Fruit fly (Drosophila melanogaster) whole organism, wandering third instar larva: ENCODE results near the gene CG43658.

Source experiments
- Abd-B ChIP-seq: fragments of >200 bp; optimal IDR thresholded peaks from 2 replicates; lab custom pipeline; 2017; ENCODE audit warnings: missing biosample characterization, missing genetic modification characterization
- CG32264 ChIP-seq: fragments of 200-800 bp; sonication (Bioruptor generic); optimal IDR thresholded peaks from 2 replicates; lab custom pipeline; 2016; ENCODE audit warnings: missing biosample characterization, missing genetic modification characterization
- CG9705 ChIP-seq: fragments of 200-800 bp; sonication (Bioruptor generic); optimal IDR thresholded peaks from 2 replicates; lab custom pipeline; 2018; ENCODE audit warnings: missing biosample characterization, mild to moderate bottlenecking, missing genetic modification characterization
- CrebA ChIP-seq: fragments of 200-800 bp; sonication (Bioruptor generic); optimal IDR thresholded peaks from 2 replicates; lab custom pipeline; 2016; ENCODE audit warnings: missing biosample characterization, mild to moderate bottlenecking, missing genetic modification characterization, borderline replicate concordance
- Dfd ChIP-seq: fragments of >200 bp; optimal IDR thresholded peaks from 2 replicates; lab custom pipeline; 2017; ENCODE audit warnings: missing biosample characterization, missing genetic modification characterization
- Dif ChIP-seq: fragments of 200-275, 200-300 bp; sonication (Bioruptor generic); optimal IDR thresholded peaks from 2 replicates; lab custom pipeline; 2018; ENCODE audit warnings: missing biosample characterization, missing genetic modification characterization; ENCODE audit not compliant: partially characterized antibody
- GATAd ChIP-seq: sonication (Bioruptor generic); optimal IDR thresholded peaks from 2 replicates; lab custom pipeline; 2016; ENCODE audit warnings: missing biosample characterization, missing genetic modification characterization
- HLH106 ChIP-seq: fragments of 200-800 bp; optimal IDR thresholded peaks from 3 replicates; lab custom pipeline; 2019; ENCODE audit warnings: missing biosample characterization, mild to moderate bottlenecking, missing genetic modification characterization, moderate library complexity
- Hnf4 ChIP-seq: fragments of 200-800 bp; sonication (Bioruptor generic); optimal IDR thresholded peaks from 2 replicates; lab custom pipeline; 2016; ENCODE audit warnings: missing biosample characterization, mild to moderate bottlenecking, missing genetic modification characterization
- Hr78 ChIP-seq: fragments of >200 bp; optimal IDR thresholded peaks from 2 replicates; lab custom pipeline; 2017; ENCODE audit warnings: missing biosample characterization, missing genetic modification characterization
- Hr83 ChIP-seq: fragments of 200-300 bp; sonication (Bioruptor generic); optimal IDR thresholded peaks from 2 replicates; lab custom pipeline; 2016; ENCODE audit warnings: missing biosample characterization, mild to moderate bottlenecking, missing genetic modification characterization, moderate library complexity; ENCODE audit not compliant: poor library complexity, severe bottlenecking
- Jra ChIP-seq: sonication (Bioruptor generic); optimal IDR thresholded peaks from 2 replicates; lab custom pipeline; 2016; ENCODE audit warnings: missing biosample characterization, missing genetic modification characterization
- Mio ChIP-seq: sonication (Bioruptor generic); optimal IDR thresholded peaks from 2 replicates; lab custom pipeline; 2016; ENCODE audit warnings: missing biosample characterization, missing genetic modification characterization
- Myc ChIP-seq: fragments of >200 bp; optimal IDR thresholded peaks from 2 replicates; lab custom pipeline; 2017
- N ChIP-seq: fragments of >200 bp; optimal IDR thresholded peaks from 2 replicates; lab custom pipeline; 2018; ENCODE audit warnings: missing biosample characterization, missing external identifiers, missing genetic modification characterization
- OdsH ChIP-seq: fragments of 200-800 bp; sonication (Bioruptor generic); optimal IDR thresholded peaks from 2 replicates; lab custom pipeline; 2016; ENCODE audit warnings: missing biosample characterization, mild to moderate bottlenecking, missing genetic modification characterization
- Rel ChIP-seq, 2 experiments: fragments of 200-800 bp; sonication (Bioruptor generic) in 1 of 2; optimal IDR thresholded peaks; 2 replicates in 1 of 2; 3 replicates in 1 of 2; lab custom pipeline; 2016 to 2019; ENCODE audit warnings: mild to moderate bottlenecking in 2 of 2, missing biosample characterization in 2 of 2, missing genetic modification characterization in 2 of 2, moderate library complexity in 1 of 2
- Sp1 ChIP-seq: fragments of 200-800 bp; sonication (Bioruptor generic); optimal IDR thresholded peaks from 3 replicates; lab custom pipeline; 2019; ENCODE audit warnings: missing biosample characterization, mild to moderate bottlenecking, missing genetic modification characterization, moderate library complexity
- Vsx2 ChIP-seq: fragments of 200-300, 225-300 bp; sonication (Bioruptor generic); optimal IDR thresholded peaks from 2 replicates; lab custom pipeline; 2018; ENCODE audit warnings: missing biosample characterization, missing genetic modification characterization; ENCODE audit not compliant: partially characterized antibody
- br ChIP-seq: fragments of 200-800 bp; sonication (Bioruptor generic); optimal IDR thresholded peaks from 2 replicates; lab custom pipeline; 2016; ENCODE audit warnings: missing biosample characterization, missing genetic modification characterization
- brk ChIP-seq: fragments of 200-800 bp; sonication (Bioruptor generic); optimal IDR thresholded peaks from 2 replicates; lab custom pipeline; 2016; ENCODE audit warnings: missing biosample characterization, mild to moderate bottlenecking, missing genetic modification characterization
- dl ChIP-seq, 2 experiments: fragments of 175-275, 200-275 bp in 1 of 2; fragments of 200-275 bp in 1 of 2; sonication (Bioruptor generic); optimal IDR thresholded peaks; lab custom pipeline; 2018; ENCODE audit warnings: mild to moderate bottlenecking in 2 of 2, missing biosample characterization in 2 of 2, missing genetic modification characterization in 2 of 2, moderate library complexity in 2 of 2; ENCODE audit not compliant: partially characterized antibody in 2 of 2, insufficient read depth in 1 of 2
- dmrt93B ChIP-seq: fragments of 200-800 bp; sonication (Bioruptor generic); optimal IDR thresholded peaks from 2 replicates; lab custom pipeline; 2018; ENCODE audit warnings: missing biosample characterization, mild to moderate bottlenecking, missing genetic modification characterization
- dsf ChIP-seq: sonication (Bioruptor generic); optimal IDR thresholded peaks from 2 replicates; lab custom pipeline; 2016; ENCODE audit warnings: missing biosample characterization, missing genetic modification characterization, borderline replicate concordance
- ey ChIP-seq: fragments of 200-800 bp; sonication (Bioruptor generic); optimal IDR thresholded peaks from 2 replicates; lab custom pipeline; 2016; ENCODE audit warnings: missing biosample characterization, missing genetic modification characterization
- foxo ChIP-seq, 2 experiments: fragments of 200-800 bp; sonication (Bioruptor generic); optimal IDR thresholded peaks; 2 replicates in 1 of 2; 3 replicates in 1 of 2; lab custom pipeline; 2016 to 2017; ENCODE audit warnings: missing biosample characterization in 2 of 2, missing genetic modification characterization in 2 of 2
- fru ChIP-seq: fragments of 200-800 bp; sonication (Bioruptor generic); optimal IDR thresholded peaks from 3 replicates; lab custom pipeline; 2016; ENCODE audit warnings: missing biosample characterization, mild to moderate bottlenecking, missing genetic modification characterization
- h ChIP-seq: fragments of 200-800 bp; sonication (Bioruptor generic); optimal IDR thresholded peaks from 3 replicates; lab custom pipeline; 2016; ENCODE audit warnings: missing biosample characterization, mild to moderate bottlenecking, missing genetic modification characterization
- jim ChIP-seq: fragments of 175-275, 200-325 bp; sonication (Bioruptor generic); optimal IDR thresholded peaks from 2 replicates; lab custom pipeline; 2016; ENCODE audit warnings: missing biosample characterization, mild to moderate bottlenecking, missing genetic modification characterization
- lola ChIP-seq: fragments of >200 bp; optimal IDR thresholded peaks from 2 replicates; lab custom pipeline; 2017; ENCODE audit warnings: missing biosample characterization, missing genetic modification characterization
- pan ChIP-seq: fragments of >200 bp; optimal IDR thresholded peaks from 2 replicates; lab custom pipeline; 2017
- psq ChIP-seq: fragments of 200-800 bp; sonication (Bioruptor generic); optimal IDR thresholded peaks from 3 replicates; lab custom pipeline; 2017; ENCODE audit warnings: missing biosample characterization, mild to moderate bottlenecking, missing genetic modification characterization, moderate library complexity
- rgr ChIP-seq: fragments of 200-800 bp; sonication (Bioruptor generic); optimal IDR thresholded peaks from 3 replicates; lab custom pipeline; 2016; ENCODE audit warnings: missing biosample characterization, mild to moderate bottlenecking, missing genetic modification characterization
- sage ChIP-seq: fragments of 200-800 bp; sonication (Bioruptor generic); optimal IDR thresholded peaks from 2 replicates; lab custom pipeline; 2016; ENCODE audit warnings: missing biosample characterization, mild to moderate bottlenecking, missing genetic modification characterization
- sv ChIP-seq: fragments of 200-800 bp; sonication (Bioruptor generic); optimal IDR thresholded peaks from 3 replicates; lab custom pipeline; 2016; ENCODE audit warnings: missing biosample characterization, missing genetic modification characterization
- tai ChIP-seq: sonication (Bioruptor generic); optimal IDR thresholded peaks from 2 replicates; lab custom pipeline; 2016; ENCODE audit warnings: missing biosample characterization, missing genetic modification characterization
- usp ChIP-seq: fragments of >200 bp; optimal IDR thresholded peaks from 2 replicates; lab custom pipeline; 2017; ENCODE audit warnings: missing biosample characterization, missing genetic modification characterization
- woc ChIP-seq: sonication (Bioruptor generic); optimal IDR thresholded peaks from 2 replicates; lab custom pipeline; 2016; ENCODE audit warnings: missing biosample characterization, mild to moderate bottlenecking, missing genetic modification characterization

The CG43658 gene

dm6 chrX:17561943-17562313, 948 bp upstream of the CG43658 start (continued):
- TF ChIP-seq Dif (GFP tag; lab: Kevin White, UChicago) (no peak), Myc (no peak), CG9705 (GFP tag; lab: Kevin White, UChicago) (peak; percentile 95), dl (GFP tag; optimal IDR thresholded peaks at IDR 0.05; lab: Kevin White, UChicago; ENCODE audit: insufficient read depth in 1 of 2, partially characterized antibody in 2 of 2) (no peak), usp (GFP tag; lab: Kevin White, UChicago) (no peak), br (GFP tag; lab: Kevin White, UChicago) (peak; percentile 90), brk (peak; percentile 9), woc (GFP tag; lab: Kevin White, UChicago) (peak; percentile 94), Vsx2 (GFP tag; lab: Kevin White, UChicago) (no peak), fru (GFP tag; lab: Kevin White, UChicago) (peak; percentile 97), N (no peak)

dm6 chrX:17558708-17559107, 2.3 kb downstream of the CG43658 start:
- TF ChIP-seq Myc (no peak), tai (no peak), h (GFP tag; lab: Kevin White, UChicago) (peak; percentile 3), foxo (GFP tag; optimal IDR thresholded peaks at IDR 0.05; lab: Kevin White, UChicago) (peak in 1 of 2 experiments; percentile 16), Vsx2 (GFP tag; lab: Kevin White, UChicago) (no peak), rgr (peak; percentile 5), CrebA (GFP tag; lab: Kevin White, UChicago) (no peak), jim (GFP tag; lab: Kevin White, UChicago) (no peak), dsf (GFP tag; lab: Kevin White, UChicago) (no peak), fru (GFP tag; lab: Kevin White, UChicago) (peak; percentile 5), dl (GFP tag; optimal IDR thresholded peaks at IDR 0.05; lab: Kevin White, UChicago; ENCODE audit: insufficient read depth in 1 of 2, partially characterized antibody in 2 of 2) (no peak), lola (no peak)
- TF ChIP-seq, all 38 proteins: peak for 4

DNA sequence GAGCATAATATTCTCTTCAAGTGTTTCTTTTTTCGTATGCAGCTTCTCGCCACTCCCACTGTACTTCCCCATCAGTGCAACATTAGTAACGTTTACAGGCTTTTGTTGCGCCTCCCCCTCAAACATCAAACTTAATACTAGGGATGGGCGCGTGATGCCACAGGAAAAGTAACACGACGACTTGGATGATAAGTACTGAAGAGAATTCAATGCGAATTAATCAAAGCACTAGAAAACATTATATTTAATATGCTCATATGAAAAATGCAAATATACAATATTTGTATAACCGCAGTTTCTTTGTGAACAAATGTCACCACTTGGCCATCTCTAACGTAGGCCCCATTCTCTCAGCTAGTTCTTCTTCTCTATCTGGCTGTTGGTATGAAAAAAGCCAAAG, 5.8 kb downstream of the CG43658 start:
- TF ChIP-seq psq (GFP tag; lab: Kevin White, UChicago) (no peak), Jra (GFP tag; lab: Kevin White, UChicago) (no peak)
- TF ChIP-seq, all 38 proteins: peak for 0

dm6 chrX:17550957-17551356, 10.0 kb downstream of the CG43658 start:
- no peak for TF ChIP-seq woc (GFP tag; lab: Kevin White, UChicago)
- TF ChIP-seq Dif (GFP tag; lab: Kevin White, UChicago): no peak
- peak; percentile 65 for TF ChIP-seq brk
- TF ChIP-seq dmrt93B (GFP tag; lab: Kevin White, UChicago): peak; percentile 43
- TF ChIP-seq Vsx2 (GFP tag; lab: Kevin White, UChicago): no peak
- TF ChIP-seq Abd-B (GFP tag; lab: Kevin White, UChicago): no peak
- no peak for TF ChIP-seq Myc
- TF ChIP-seq ey: peak; percentile 56
- TF ChIP-seq dsf (GFP tag; lab: Kevin White, UChicago): no peak
- TF ChIP-seq Jra (GFP tag; lab: Kevin White, UChicago): peak; percentile 7
- TF ChIP-seq Hr83: no peak
- no peak for TF ChIP-seq dl (GFP tag; optimal IDR thresholded peaks at IDR 0.05; lab: Kevin White, UChicago; ENCODE audit: insufficient read depth in 1 of 2, partially characterized antibody in 2 of 2)
- peak; percentile 71 for TF ChIP-seq Sp1 (GFP tag; lab: Kevin White, UChicago)
- TF ChIP-seq CG9705 (GFP tag; lab: Kevin White, UChicago): peak; percentile 30
- TF ChIP-seq foxo (GFP tag; optimal IDR thresholded peaks at IDR 0.05; lab: Kevin White, UChicago): peak in 1 of 2 experiments; percentile 61
- peak; percentile 43 for TF ChIP-seq OdsH (GFP tag; lab: Kevin White, UChicago)
- TF ChIP-seq rgr: peak; percentile 50
- TF ChIP-seq CG32264 (GFP tag; lab: Kevin White, UChicago): no peak
- peak; percentile 56 for TF ChIP-seq br (GFP tag; lab: Kevin White, UChicago)
- TF ChIP-seq lola: no peak
- no peak for TF ChIP-seq GATAd (GFP tag; lab: Kevin White, UChicago)
- TF ChIP-seq Mio (GFP tag; lab: Kevin White, UChicago): no peak
- no peak for TF ChIP-seq usp (GFP tag; lab: Kevin White, UChicago)
- peak; percentile 11 for TF ChIP-seq Hnf4 (GFP tag; lab: Kevin White, UChicago)
- TF ChIP-seq pan (lab: Kevin White, UChicago): no peak
- no peak for TF ChIP-seq sv (GFP tag; lab: Kevin White, UChicago)
- no peak for TF ChIP-seq Hr78 (GFP tag; lab: Kevin White, UChicago)
- TF ChIP-seq tai: no peak
- TF ChIP-seq N: no peak
- TF ChIP-seq h (GFP tag; lab: Kevin White, UChicago): peak; percentile 67
- TF ChIP-seq psq (GFP tag; lab: Kevin White, UChicago): peak; percentile 43
- no peak for TF ChIP-seq Rel (GFP tag; optimal IDR thresholded peaks at IDR 0.05; lab: Kevin White, UChicago)
- no peak for TF ChIP-seq Rel (tag; optimal IDR thresholded peaks at IDR 0.05; lab: Kevin White, UChicago)
- TF ChIP-seq CrebA (GFP tag; lab: Kevin White, UChicago): peak; percentile 7
- no peak for TF ChIP-seq jim (GFP tag; lab: Kevin White, UChicago)
- TF ChIP-seq fru (GFP tag; lab: Kevin White, UChicago): peak; percentile 59
- TF ChIP-seq Dfd: no peak
- no peak for TF ChIP-seq sage (GFP tag; lab: Kevin White, UChicago)
- TF ChIP-seq HLH106 (tag; lab: Kevin White, UChicago): peak; percentile 76
